Worm (Caenorhabditis elegans) whole organism, L3 larva: ENCODE data around the gene set-4.

Source experiments
- ama-1 ChIP-seq: fragments of 150-350 bp; optimal IDR thresholded peaks from 2 replicates; lab custom pipeline; 2018
- ceh-28 ChIP-seq: fragments of 150-350 bp; optimal IDR thresholded peaks from 2 replicates; lab custom pipeline; 2014; ENCODE audit warnings: missing biosample characterization, missing genetic modification reagents, missing genetic modification characterization
- daf-12 ChIP-seq: fragments of 150-350 bp; optimal IDR thresholded peaks from 2 replicates; lab custom pipeline; 2014; ENCODE audit warnings: missing biosample characterization, missing genetic modification reagents, missing genetic modification characterization
- elt-2 ChIP-seq: sonication (generic microtip); optimal IDR thresholded peaks from 2 replicates; lab custom pipeline; 2016; ENCODE audit warnings: missing genetic modification reagents, mild to moderate bottlenecking, missing genetic modification characterization, missing compliant biosample characterization
- elt-3 ChIP-seq, 3 experiments: fragments of 150-350 bp in 1 of 3; sonication (generic microtip) in 2 of 3; optimal IDR thresholded peaks; 2 replicates in 2 of 3; 4 replicates in 1 of 3; lab custom pipeline; 2014 to 2017; ENCODE audit warnings: missing biosample characterization in 3 of 3, missing genetic modification characterization in 3 of 3
- lin-39 ChIP-seq: fragments of 150-350 bp; optimal IDR thresholded peaks from 2 replicates; lab custom pipeline; 2018; ENCODE audit warnings: missing biosample characterization, missing genetic modification reagents, missing genetic modification characterization
- nfya-1 ChIP-seq: sonication (generic microtip); optimal IDR thresholded peaks from 2 replicates; lab custom pipeline; 2017; ENCODE audit warnings: missing genetic modification characterization, mild to moderate bottlenecking, missing compliant biosample characterization, antibody characterized with exemption, moderate library complexity; ENCODE audit not compliant: insufficient read depth
- nhr-25 ChIP-seq: sonication (generic microtip); optimal IDR thresholded peaks from 2 replicates; lab custom pipeline; 2017; ENCODE audit warnings: missing biosample characterization, missing genetic modification characterization
- nhr-77 ChIP-seq: fragments of 150-350 bp; optimal IDR thresholded peaks from 2 replicates; lab custom pipeline; 2014; ENCODE audit warnings: missing biosample characterization, missing genetic modification characterization
- pqm-1 ChIP-seq: fragments of 150-350 bp; optimal IDR thresholded peaks from 2 replicates; lab custom pipeline; 2017; ENCODE audit warnings: missing biosample characterization, missing genetic modification characterization, inconsistent platforms
- zag-1 ChIP-seq: fragments of 150-350 bp; optimal IDR thresholded peaks from 2 replicates; lab custom pipeline; 2014; ENCODE audit warnings: missing biosample characterization, missing genetic modification characterization

- TF ChIP-seq nhr-25 (tag; lab: Kevin White, UChicago) (peak; percentile 83), nfya-1 (tag; lab: Kevin White, UChicago) (peak; percentile 73), zag-1 (tag; lab: Kevin White, UChicago) (no peak), pqm-1 (tag; lab: Kevin White, UChicago) (no peak), ama-1 (lab: Kevin White, UChicago) (peak; percentile 98), nhr-77 (no peak), elt-2 (no peak), elt-3 (tag; optimal IDR thresholded peaks at IDR 0.05; lab: Kevin White, UChicago) (no peak), lin-39 (tag; lab: Kevin White, UChicago) (peak; percentile 40), daf-12 (tag; lab: Kevin White, UChicago) (no peak), ceh-28 (tag; lab: Kevin White, UChicago) (peak; percentile 74)
Measured at ce11 chrII:6347341-6348118, 16.4 kb upstream of the set-4 start, which contains the start of gene lgg-1.
